Worm (Caenorhabditis elegans): ENCODE data around the gene T25E4.2.

ce11 chrII:5553531-5553930 is 28.7 kb downstream of the T25E4.2 start:
- TF ChIP-seq F13C5.2 (tag; optimal IDR thresholded peaks at IDR 0.05) (no peak), ceh-13 (GFP tag; optimal IDR thresholded peaks at IDR 0.05) (no peak), hnd-1 (tag; optimal IDR thresholded peaks at IDR 0.05) (no peak), scrt-1 (GFP tag; IDR thresholded peaks at IDR 0.05) (no peak), tbx-11 (GFP tag; IDR thresholded peaks at IDR 0.05) (no peak), ets-7 (tag; optimal IDR thresholded peaks at IDR 0.05) (no peak), ceh-36 (tag; optimal IDR thresholded peaks at IDR 0.05) (no peak), flt-1 (GFP tag; IDR thresholded peaks at IDR 0.05) (no peak), pes-1 (GFP tag; IDR thresholded peaks at IDR 0.05) (no peak), ama-1 (optimal IDR thresholded peaks at IDR 0.05) (no peak), aly-1 (tag; optimal IDR thresholded peaks at IDR 0.05) (no peak), tbx-37 (GFP tag; conservative IDR thresholded peaks at IDR 0.05) (no peak)

Measured in whole organism, early embryonic.